Worm (Caenorhabditis elegans) whole organism, young adult: ENCODE results near the gene mex-1.

Experiments used
- B0336.3 ChIP-seq: fragments of 200-800 bp; sonication (Bioruptor generic); IDR thresholded peaks from 2 replicates; pipeline ENCODE4 v1.3.6; 2022; ENCODE audit warnings: missing genetic modification characterization, missing compliant biosample characterization
- C06A6.2 ChIP-seq: fragments of 200-800 bp; sonication (Bioruptor generic); conservative IDR thresholded peaks from 2 replicates; pipeline ENCODE4 v1.3.6; 2022; ENCODE audit warnings: missing genetic modification characterization, missing compliant biosample characterization
- C17E4.6 ChIP-seq: fragments of 200-800 bp; sonication (Bioruptor generic); IDR thresholded peaks from 2 replicates; pipeline ENCODE4 v1.3.6; 2022; ENCODE audit warnings: missing genetic modification reagents, missing genetic modification characterization, missing compliant biosample characterization
- F33H1.4 ChIP-seq: fragments of 200-800 bp; sonication (Bioruptor generic); IDR thresholded peaks from 2 replicates; pipeline ENCODE4 v1.3.6; 2022; ENCODE audit warnings: missing genetic modification reagents, missing genetic modification characterization, missing compliant biosample characterization
- F37B4.10 ChIP-seq: fragments of 200-800 bp; sonication (Bioruptor generic); IDR thresholded peaks from 2 replicates; pipeline ENCODE4 v1.3.6; 2022; ENCODE audit warnings: missing genetic modification characterization, missing compliant biosample characterization
- F49E8.2 ChIP-seq: sonication (generic microtip); optimal IDR thresholded peaks from 3 replicates; lab custom pipeline; 2017; ENCODE audit warnings: missing genetic modification characterization, mild to moderate bottlenecking, missing compliant biosample characterization, antibody characterized with exemption, moderate library complexity; ENCODE audit not compliant: insufficient read depth
- K12H6.12 ChIP-seq: fragments of 200-800 bp; sonication (Bioruptor generic); optimal IDR thresholded peaks from 2 replicates; lab custom pipeline; 2018; ENCODE audit warnings: mild to moderate bottlenecking, missing genetic modification characterization, missing compliant biosample characterization
- Y53F4B.3 ChIP-seq: fragments of 200-800 bp; sonication (Bioruptor generic); IDR thresholded peaks from 2 replicates; pipeline ENCODE4 v1.3.6; 2022; ENCODE audit warnings: missing genetic modification reagents, missing genetic modification characterization, missing compliant biosample characterization
- Y53G8AR.9 ChIP-seq: fragments of 200-800 bp; sonication (Bioruptor generic); conservative IDR thresholded peaks from 2 replicates; pipeline ENCODE4 v1.3.6; 2022; ENCODE audit warnings: missing genetic modification reagents, missing genetic modification characterization, missing compliant biosample characterization
- Y67H2A.10 ChIP-seq: fragments of 200-800 bp; sonication (Bioruptor generic); conservative IDR thresholded peaks from 2 replicates; pipeline ENCODE4 v1.3.6; 2022; ENCODE audit warnings: missing genetic modification reagents, missing genetic modification characterization, missing compliant biosample characterization
- ZK185.1 ChIP-seq: sonication (generic microtip); optimal IDR thresholded peaks from 2 replicates; lab custom pipeline; 2016; ENCODE audit warnings: mild to moderate bottlenecking, missing genetic modification characterization, missing compliant biosample characterization; ENCODE audit not compliant: poor library complexity, severe bottlenecking
- ama-1 ChIP-seq, 3 experiments: fragments of 150-350 bp in 1 of 3; sonication (generic microtip) in 2 of 3; optimal IDR thresholded peaks; 2 replicates each; lab custom pipeline; 2014 to 2018; ENCODE audit warnings: missing biosample characterization in 2 of 3, missing genetic modification characterization in 2 of 3, missing genetic modification reagents in 2 of 3
- aptf-2 ChIP-seq: fragments of 200-800 bp; sonication (Bioruptor generic); conservative IDR thresholded peaks from 2 replicates; pipeline ENCODE4 v1.3.6; 2022; ENCODE audit warnings: missing genetic modification reagents, missing genetic modification characterization, missing compliant biosample characterization
- atf-7 ChIP-seq: sonication (generic microtip); optimal IDR thresholded peaks from 2 replicates; lab custom pipeline; 2017; ENCODE audit warnings: mild to moderate bottlenecking, missing genetic modification characterization, missing compliant biosample characterization
- attf-3 ChIP-seq: fragments of 200-800 bp; sonication (Bioruptor generic); conservative IDR thresholded peaks from 2 replicates; pipeline ENCODE4 v1.3.6; 2022; ENCODE audit warnings: missing genetic modification reagents, missing genetic modification characterization, missing compliant biosample characterization
- attf-5 ChIP-seq: fragments of 200-800 bp; sonication (Bioruptor generic); optimal IDR thresholded peaks from 2 replicates; lab custom pipeline; 2018; ENCODE audit warnings: mild to moderate bottlenecking, missing genetic modification characterization, missing compliant biosample characterization
- attf-6 ChIP-seq: fragments of 200-800 bp; sonication (Bioruptor generic); IDR thresholded peaks from 2 replicates; pipeline ENCODE4 v1.3.6; 2022; ENCODE audit warnings: missing genetic modification reagents, missing genetic modification characterization, missing compliant biosample characterization
- bed-1 ChIP-seq: fragments of 200-800 bp; sonication (Bioruptor generic); IDR thresholded peaks from 2 replicates; pipeline ENCODE4 v1.3.6; 2022; ENCODE audit warnings: missing genetic modification reagents, missing genetic modification characterization, missing compliant biosample characterization
- cebp-2 ChIP-seq: fragments of 200-800 bp; sonication (Bioruptor generic); IDR thresholded peaks from 2 replicates; pipeline ENCODE4 v1.3.6; 2022; ENCODE audit warnings: missing genetic modification characterization, missing compliant biosample characterization
- ceh-27 ChIP-seq: fragments of 200-800 bp; sonication (Bioruptor generic); optimal IDR thresholded peaks from 2 replicates; lab custom pipeline; 2018; ENCODE audit warnings: mild to moderate bottlenecking, missing genetic modification characterization, moderate library complexity, missing compliant biosample characterization
- ceh-79 ChIP-seq: sonication (generic microtip); optimal IDR thresholded peaks from 2 replicates; lab custom pipeline; 2017; ENCODE audit warnings: mild to moderate bottlenecking, missing genetic modification characterization, missing compliant biosample characterization
- dox-1 ChIP-seq: fragments of 200-800 bp; sonication (Bioruptor generic); IDR thresholded peaks from 2 replicates; pipeline ENCODE4 v1.3.6; 2022; ENCODE audit warnings: missing genetic modification reagents, missing genetic modification characterization, missing compliant biosample characterization
- efl-1 ChIP-seq: fragments of 150-350 bp; optimal IDR thresholded peaks from 2 replicates; lab custom pipeline; 2014; ENCODE audit warnings: missing biosample characterization, missing genetic modification reagents, missing genetic modification characterization
- egl-18 ChIP-seq: fragments of 200-800 bp; sonication (Bioruptor generic); IDR thresholded peaks from 2 replicates; pipeline ENCODE4 v1.3.6; 2022; ENCODE audit warnings: missing genetic modification reagents, missing genetic modification characterization, missing compliant biosample characterization
- egrh-3 ChIP-seq: fragments of 200-800 bp; sonication (Bioruptor generic); IDR thresholded peaks from 2 replicates; pipeline ENCODE4 v1.3.6; 2022; ENCODE audit warnings: missing genetic modification reagents, missing genetic modification characterization, missing compliant biosample characterization
- ekl-4 ChIP-seq: fragments of 200-800 bp; sonication (Bioruptor generic); IDR thresholded peaks from 2 replicates; pipeline ENCODE4 v1.3.6; 2022; ENCODE audit warnings: missing genetic modification reagents, missing genetic modification characterization, missing compliant biosample characterization
- hlh-26 ChIP-seq: fragments of 200-800 bp; sonication (Bioruptor generic); conservative IDR thresholded peaks from 2 replicates; pipeline ENCODE4 v1.3.6; 2022; ENCODE audit warnings: missing genetic modification reagents, missing genetic modification characterization, missing compliant biosample characterization
- hmg-1.2 ChIP-seq: fragments of 200-800 bp; sonication (Bioruptor generic); IDR thresholded peaks from 2 replicates; pipeline ENCODE4 v1.3.6; 2022; ENCODE audit warnings: missing genetic modification reagents, missing genetic modification characterization, missing compliant biosample characterization
- hrde-1 ChIP-seq: sonication (generic microtip); optimal IDR thresholded peaks from 2 replicates; lab custom pipeline; 2016; ENCODE audit warnings: missing genetic modification characterization, mild to moderate bottlenecking, missing compliant biosample characterization, moderate library complexity, missing genotype, missing genetic modification reagents, borderline replicate concordance
- hsf-1 ChIP-seq: fragments of 200-800 bp; sonication (Bioruptor generic); IDR thresholded peaks from 2 replicates; pipeline ENCODE4 v1.3.6; 2022; ENCODE audit warnings: missing genetic modification reagents, missing genetic modification characterization, missing compliant biosample characterization
- lin-54 ChIP-seq: fragments of 200-800 bp; sonication (Bioruptor generic); optimal IDR thresholded peaks from 2 replicates; lab custom pipeline; 2018; ENCODE audit warnings: mild to moderate bottlenecking, missing genetic modification characterization, missing compliant biosample characterization
- lsy-27 ChIP-seq: sonication (generic microtip); optimal IDR thresholded peaks from 2 replicates; lab custom pipeline; 2017; ENCODE audit warnings: missing genetic modification characterization, mild to moderate bottlenecking, missing compliant biosample characterization, antibody characterized with exemption, missing genotype, borderline replicate concordance; ENCODE audit not compliant: insufficient read depth
- madf-3 ChIP-seq: fragments of 200-800 bp; sonication (Bioruptor generic); IDR thresholded peaks from 2 replicates; pipeline ENCODE4 v1.3.6; 2022; ENCODE audit warnings: missing genetic modification reagents, missing genetic modification characterization, missing compliant biosample characterization
- madf-6 ChIP-seq: fragments of 200-800 bp; sonication (Bioruptor generic); IDR thresholded peaks from 2 replicates; pipeline ENCODE4 v1.3.6; 2022; ENCODE audit warnings: missing genetic modification reagents, missing genetic modification characterization, missing compliant biosample characterization
- nfya-2 ChIP-seq: fragments of 200-800 bp; sonication (Bioruptor generic); IDR thresholded peaks from 2 replicates; pipeline ENCODE4 v1.3.6; 2022; ENCODE audit warnings: missing genetic modification reagents, missing genetic modification characterization, missing compliant biosample characterization
- nhr-80 ChIP-seq: sonication (generic microtip); optimal IDR thresholded peaks from 2 replicates; lab custom pipeline; 2016; ENCODE audit warnings: missing genetic modification characterization, missing compliant biosample characterization
- rec-8 ChIP-seq, 2 experiments: sonication (generic microtip); optimal IDR thresholded peaks; 2 replicates each; lab custom pipeline; 2016; ENCODE audit warnings: mild to moderate bottlenecking in 2 of 2, missing genetic modification characterization in 2 of 2, missing genetic modification reagents in 2 of 2, missing genotype in 2 of 2, missing biosample characterization in 1 of 2, missing compliant biosample characterization in 1 of 2, moderate library complexity in 1 of 2
- sea-2 ChIP-seq: fragments of 200-800 bp; sonication (Bioruptor generic); IDR thresholded peaks from 2 replicates; pipeline ENCODE4 v1.3.6; 2022; ENCODE audit warnings: missing genetic modification characterization, missing compliant biosample characterization
- snpc-4 ChIP-seq, 5 experiments: fragments of 150-350 bp in 1 of 5; sonication (generic microtip) in 4 of 5; optimal IDR thresholded peaks; 2 replicates each; lab custom pipeline; 2014 to 2018; ENCODE audit warnings: missing genetic modification characterization in 5 of 5, missing biosample characterization in 3 of 5, antibody characterized with exemption in 2 of 5, mild to moderate bottlenecking in 2 of 5, missing compliant biosample characterization in 2 of 5, missing genotype in 2 of 5, moderate library complexity in 2 of 5, missing genetic modification reagents in 1 of 5
- somi-1 ChIP-seq: fragments of 200-800 bp; sonication (Bioruptor generic); optimal IDR thresholded peaks from 2 replicates; lab custom pipeline; 2018; ENCODE audit warnings: mild to moderate bottlenecking, missing genetic modification characterization, missing compliant biosample characterization
- tbp1 ChIP-seq: fragments of 200-800 bp; sonication (Bioruptor generic); optimal IDR thresholded peaks from 2 replicates; lab custom pipeline; 2018; ENCODE audit warnings: mild to moderate bottlenecking, missing genetic modification characterization, missing compliant biosample characterization
- tbx-9 ChIP-seq: sonication (generic microtip); optimal IDR thresholded peaks from 2 replicates; lab custom pipeline; 2016; ENCODE audit warnings: borderline replicate concordance, missing genetic modification characterization, inconsistent platforms, missing compliant biosample characterization
- unc-62 ChIP-seq: fragments of 150-350 bp; optimal IDR thresholded peaks from 2 replicates; lab custom pipeline; 2014; ENCODE audit warnings: missing biosample characterization, missing genetic modification reagents, missing genetic modification characterization
- ztf-18 ChIP-seq: sonication (generic microtip); optimal IDR thresholded peaks from 2 replicates; lab custom pipeline; 2016; ENCODE audit warnings: missing genotype, mild to moderate bottlenecking, missing genetic modification characterization, missing compliant biosample characterization
- ztf-22 ChIP-seq: fragments of 200-800 bp; sonication (Bioruptor generic); optimal IDR thresholded peaks from 2 replicates; lab custom pipeline; 2018; ENCODE audit warnings: mild to moderate bottlenecking, missing genetic modification characterization, moderate library complexity, missing compliant biosample characterization
- ztf-28 ChIP-seq: fragments of 200-800 bp; sonication (Bioruptor generic); IDR thresholded peaks from 2 replicates; pipeline ENCODE4 v1.3.6; 2022; ENCODE audit warnings: missing genetic modification reagents, missing genetic modification characterization, missing compliant biosample characterization
- ztf-6 ChIP-seq: fragments of 200-800 bp; sonication (Bioruptor generic); IDR thresholded peaks from 2 replicates; pipeline ENCODE4 v1.3.6; 2022; ENCODE audit warnings: missing genetic modification reagents, missing genetic modification characterization, missing compliant biosample characterization

mex-1 gene

ce11 chrII:11968275-11968674 is at the start of gene mex-1 (continued):
- TF ChIP-seq snpc-4 (GFP tag; optimal IDR thresholded peaks at IDR 0.05; lab: Kevin White, UChicago), result peak; percentile 54
- TF ChIP-seq snpc-4 (tag; optimal IDR thresholded peaks at IDR 0.05; lab: Kevin White, UChicago), result peak in 1 of 4 experiments; percentile 32
- no peak for TF ChIP-seq attf-5
- TF ChIP-seq rec-8 (tag; optimal IDR thresholded peaks at IDR 0.05; lab: Kevin White, UChicago), result no peak
- peak; percentile 91 for TF ChIP-seq ekl-4 (GFP tag; lab: Robert Waterston, UW)
- peak; percentile 100 for TF ChIP-seq madf-6 (GFP tag; lab: Robert Waterston, UW)
- TF ChIP-seq attf-6 (GFP tag; lab: Robert Waterston, UW), result peak; percentile 78
- TF ChIP-seq F33H1.4 (GFP tag; lab: Robert Waterston, UW), result peak; percentile 100
- TF ChIP-seq C06A6.2 (GFP tag; lab: Robert Waterston, UW), result no peak
- peak; percentile 70 for TF ChIP-seq hmg-1.2 (GFP tag; lab: Robert Waterston, UW)
- TF ChIP-seq Y53F4B.3, result 0 out of 2 replicates have a peak, but pooled peaks have one; percentile 31
- TF ChIP-seq B0336.3 (GFP tag; lab: Robert Waterston, UW), result peak; percentile 83
- peak; percentile 76 for TF ChIP-seq attf-3
- TF ChIP-seq F37B4.10 (GFP tag; lab: Robert Waterston, UW), result 0 out of 2 replicates have a peak, but pooled peaks have one; percentile 32
- TF ChIP-seq hrde-1, result no peak
- peak; percentile 68 for TF ChIP-seq tbp1 (GFP tag; lab: Kevin White, UChicago)
- TF ChIP-seq hlh-26 (GFP tag; lab: Robert Waterston, UW), result no peak
- TF ChIP-seq sea-2, result no peak
- TF ChIP-seq lsy-27 (tag; lab: Kevin White, UChicago), result peak; percentile 28
- peak; percentile 99 for TF ChIP-seq madf-3 (GFP tag; lab: Robert Waterston, UW)
- TF ChIP-seq dox-1 (GFP tag; lab: Robert Waterston, UW), result peak; percentile 90
- peak; percentile 95 for TF ChIP-seq C17E4.6 (GFP tag; lab: Robert Waterston, UW)
- TF ChIP-seq bed-1 (GFP tag; lab: Robert Waterston, UW), result no peak
- TF ChIP-seq F49E8.2 (tag; lab: Kevin White, UChicago), result peak; percentile 78
- no peak for TF ChIP-seq atf-7 (tag; lab: Kevin White, UChicago)
- TF ChIP-seq ZK185.1 (tag; lab: Kevin White, UChicago), result no peak
- TF ChIP-seq tbx-9, result no peak
- TF ChIP-seq ama-1 (optimal IDR thresholded peaks at IDR 0.05; lab: Kevin White, UChicago), result no peak
- TF ChIP-seq ama-1 (GFP tag; optimal IDR thresholded peaks at IDR 0.05; lab: Kevin White, UChicago), result no peak
- TF ChIP-seq nhr-80 (tag; lab: Kevin White, UChicago), result no peak
- no peak for TF ChIP-seq ceh-79 (tag; lab: Kevin White, UChicago)
- TF ChIP-seq nfya-2, result 0 out of 2 replicates have a peak, but pooled peaks have one; percentile 73
- TF ChIP-seq ceh-27 (GFP tag; lab: Kevin White, UChicago), result no peak
- peak; percentile 92 for TF ChIP-seq ztf-28
- TF ChIP-seq aptf-2 (GFP tag; lab: Robert Waterston, UW), result 0 out of 2 replicates have a peak, but pooled peaks have one; percentile 56
- TF ChIP-seq ztf-6 (GFP tag; lab: Robert Waterston, UW), result no peak
- TF ChIP-seq ztf-18, result no peak
- TF ChIP-seq egrh-3 (GFP tag; lab: Robert Waterston, UW), result no peak
- TF ChIP-seq Y67H2A.10 (GFP tag; lab: Robert Waterston, UW), result 0 out of 2 replicates have a peak, but pooled peaks have one; percentile 33
- no peak for TF ChIP-seq unc-62 (GFP tag; lab: Kevin White, UChicago)
- no peak for TF ChIP-seq somi-1 (GFP tag; lab: Kevin White, UChicago)
- no peak for TF ChIP-seq K12H6.12 (tag; lab: Kevin White, UChicago)
- TF ChIP-seq Y53G8AR.9, result peak; percentile 78; the same call in 1 of the 2 replicates
- TF ChIP-seq egl-18 (GFP tag; lab: Robert Waterston, UW), result no peak
- peak; percentile 99 for TF ChIP-seq efl-1 (GFP tag; lab: Kevin White, UChicago)
- TF ChIP-seq cebp-2 (GFP tag; lab: Robert Waterston, UW), result no peak
- TF ChIP-seq hsf-1 (GFP tag; lab: Robert Waterston, UW), result peak; percentile 91
- no peak for TF ChIP-seq ztf-22 (GFP tag; lab: Kevin White, UChicago)
- peak; percentile 92 for TF ChIP-seq lin-54
